Fruit fly (Drosophila melanogaster) whole organism: ENCODE measurements around the gene CG9759.

Experiments used
- CG8478 ChIP-seq: fragments of >200 bp; optimal IDR thresholded peaks from 2 replicates; lab custom pipeline; 2018; ENCODE audit warnings: inconsistent platforms
- Dll ChIP-seq: fragments of >200 bp; optimal IDR thresholded peaks from 2 replicates; lab custom pipeline; 2017
- EcR ChIP-seq, 2 experiments: fragments of >200 bp; optimal IDR thresholded peaks; 2 replicates each; lab custom pipeline; 2017; ENCODE audit warnings: missing biosample characterization in 2 of 2, missing genetic modification characterization in 2 of 2, missing genetic modification reagents in 2 of 2
- pan ChIP-seq: fragments of >200 bp; optimal IDR thresholded peaks from 2 replicates; lab custom pipeline; 2017
- psq ChIP-seq: fragments of >200 bp; optimal IDR thresholded peaks from 2 replicates; lab custom pipeline; 2017
- usp ChIP-seq: fragments of >200 bp; optimal IDR thresholded peaks from 2 replicates; lab custom pipeline; 2017; ENCODE audit warnings: missing biosample characterization, missing genetic modification characterization, mixed read lengths

The CG9759 gene

DNA sequence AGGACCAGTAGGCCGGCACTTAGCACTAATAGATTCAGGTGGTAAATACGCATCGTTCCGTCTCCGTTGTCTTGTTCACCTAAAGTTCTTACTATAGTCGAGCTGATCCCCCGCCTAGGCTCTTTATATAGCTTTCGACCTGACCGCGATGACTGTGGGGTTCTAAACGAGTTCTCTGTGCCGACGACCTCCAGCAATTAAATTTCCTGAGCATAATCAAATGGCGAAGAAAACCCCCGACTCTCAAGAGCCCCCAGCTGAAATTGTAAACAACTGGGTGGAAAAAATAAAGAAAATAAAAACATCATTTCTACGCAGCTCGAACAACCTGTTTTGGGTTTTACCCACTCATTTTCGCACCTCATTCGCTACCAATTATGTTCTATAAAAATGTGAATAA, at the start of gene CG9759:
CG9759 (minus strand) TSS at position 101 of the 400 bp plus-strand sequence.
- TF ChIP-seq usp (GFP tag; lab: Kevin White, UChicago) (no peak), psq (lab: Kevin White, UChicago) (no peak), EcR (GFP tag; optimal IDR thresholded peaks at IDR 0.05; lab: Kevin White, UChicago) (no peak), pan (no peak), CG8478 (no peak)

DNA sequence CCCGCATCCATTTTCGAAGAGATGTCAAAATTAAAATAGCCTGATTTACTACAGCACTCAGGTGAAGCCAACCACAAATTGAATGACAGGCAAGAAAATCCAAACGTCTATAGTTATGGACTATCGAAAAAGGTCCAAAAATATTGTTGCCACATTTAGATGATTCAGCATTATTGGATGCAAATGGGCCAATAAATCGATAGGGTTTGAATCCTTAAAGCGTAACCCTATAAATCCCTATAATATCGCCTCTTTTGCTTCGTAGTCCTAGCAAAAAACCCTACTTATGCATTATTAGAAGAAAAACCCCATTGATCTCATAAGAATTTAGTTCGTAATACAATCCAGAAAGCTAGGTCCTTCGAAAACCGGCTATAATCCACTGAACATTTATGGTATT, 47.2 kb upstream of the CG9759 start, which contains the start of gene Rbp4:
Rbp4 (minus strand) TSS at position 101 of the 400 bp plus-strand sequence.
- no peak for TF ChIP-seq EcR (GFP tag; optimal IDR thresholded peaks at IDR 0.05; lab: Kevin White, UChicago)
- TF ChIP-seq usp (GFP tag; lab: Kevin White, UChicago), result no peak
- TF ChIP-seq psq (lab: Kevin White, UChicago), result no peak
- no peak for TF ChIP-seq CG8478

DNA sequence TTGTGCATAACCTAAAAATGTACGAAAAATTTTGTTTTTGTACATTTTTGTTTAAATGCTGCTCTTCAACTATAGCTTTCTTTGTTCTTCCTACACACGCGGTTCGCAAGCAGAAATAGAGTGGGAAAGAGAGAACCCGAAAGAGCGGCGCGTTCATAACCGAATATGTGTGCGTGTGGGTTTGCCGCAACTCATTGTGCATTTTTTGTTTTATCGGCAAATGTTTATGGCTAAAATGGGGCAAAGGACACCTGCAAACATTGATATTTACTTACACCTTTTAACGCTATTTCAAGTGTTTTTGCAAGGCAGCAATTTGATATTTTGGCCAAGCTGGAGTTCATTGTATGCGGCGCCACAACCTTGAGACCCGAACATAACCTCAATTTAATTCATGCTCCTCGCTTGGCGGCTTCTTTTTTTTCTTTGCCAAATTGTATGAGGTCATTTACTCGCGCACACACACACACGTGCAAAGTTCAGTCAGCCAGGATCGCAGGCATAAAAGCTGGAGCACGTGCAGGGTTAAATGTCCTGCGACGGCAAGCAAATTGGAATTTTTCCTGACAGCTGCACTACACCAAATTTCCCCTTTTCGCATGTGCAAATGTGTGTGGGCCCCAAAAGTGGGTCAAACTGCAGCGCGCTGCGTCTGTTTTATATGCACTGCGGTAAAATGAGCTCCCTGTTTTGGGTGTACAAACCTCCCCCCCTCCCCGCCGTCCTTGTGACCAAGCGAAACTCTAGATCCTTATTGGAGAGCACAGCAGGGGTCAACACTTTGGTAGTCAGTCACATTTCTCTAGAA, 38.9 kb upstream of the CG9759 start:
- TF ChIP-seq CG8478, result no peak
- TF ChIP-seq usp (GFP tag; lab: Kevin White, UChicago), result no peak
- TF ChIP-seq EcR (GFP tag; optimal IDR thresholded peaks at IDR 0.05; lab: Kevin White, UChicago), result peak in 1 of 2 experiments; percentile 71

DNA sequence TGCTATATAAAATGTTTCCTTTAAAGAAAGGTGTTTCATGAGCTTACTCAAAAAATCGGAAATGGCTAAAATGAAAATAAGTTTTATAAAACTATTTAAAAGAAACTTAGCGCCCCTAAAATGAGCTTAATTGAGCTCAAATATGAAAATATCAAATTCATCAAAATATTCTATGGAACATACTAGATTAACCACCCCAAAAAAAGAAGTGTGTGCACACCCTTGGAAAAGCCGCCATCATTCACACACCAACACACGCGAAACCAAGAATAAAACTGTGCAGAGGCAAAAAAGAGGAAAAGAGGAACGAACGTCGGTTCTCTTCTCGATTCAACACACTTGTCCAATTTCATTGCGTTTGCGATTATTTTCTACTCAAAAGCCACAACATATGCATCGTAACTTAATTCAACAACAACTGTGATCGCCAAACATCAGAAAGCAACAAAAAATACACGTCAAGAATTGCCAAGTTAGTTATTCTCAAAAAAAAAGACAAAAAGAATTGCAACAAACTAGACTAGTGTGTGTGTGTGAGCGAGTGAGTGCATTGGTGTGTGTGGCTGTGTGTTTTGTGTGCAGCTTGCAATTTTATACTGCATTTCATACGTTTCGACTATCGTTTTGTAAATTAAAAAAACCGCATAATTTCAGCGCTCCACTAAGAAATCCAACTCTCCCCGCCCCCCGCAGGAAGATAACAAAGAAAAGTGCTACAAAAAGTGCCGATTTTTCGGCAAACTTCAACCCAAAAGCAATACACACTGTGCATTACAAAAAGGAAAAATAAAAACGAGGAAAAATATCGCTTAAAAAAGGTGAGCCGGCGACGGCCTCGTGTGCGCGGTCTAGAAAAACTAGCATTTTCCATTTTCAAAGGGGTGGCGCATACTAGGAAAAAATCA, 37.9 kb upstream of the CG9759 start, which contains the start of gene rin:
rin (plus strand) TSS at position 276 of the 905 bp plus-strand sequence.
- no peak for TF ChIP-seq pan
- no peak for TF ChIP-seq usp (GFP tag; lab: Kevin White, UChicago)
- no peak for TF ChIP-seq Dll (lab: Kevin White, UChicago)

DNA sequence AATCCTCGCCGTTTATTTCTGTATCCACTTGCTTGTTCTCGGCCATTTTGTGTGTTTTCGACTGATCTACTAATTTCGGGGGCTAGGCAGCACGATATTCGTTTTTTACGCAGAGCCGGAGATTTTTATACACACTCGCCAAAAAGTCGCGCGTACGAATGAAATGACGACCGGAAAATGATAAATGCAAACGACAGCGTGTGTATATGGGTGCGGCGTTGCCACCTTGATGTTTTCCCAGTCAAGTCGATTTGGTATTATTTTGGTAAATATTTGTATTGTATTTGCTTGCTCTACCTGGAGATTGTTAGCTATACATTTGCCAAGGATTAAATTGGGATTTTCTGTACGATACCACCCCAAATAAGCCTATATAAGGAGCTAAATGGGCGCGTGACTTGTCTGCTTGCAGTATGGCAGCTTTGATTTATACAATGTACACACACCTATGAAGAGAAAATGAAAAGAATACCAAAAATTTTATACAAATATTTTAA, 36.9 kb upstream of the CG9759 start, which contains the start of gene sqd:
sqd (minus strand) TSS at position 431 of the 497 bp plus-strand sequence.
- TF ChIP-seq EcR (GFP tag; optimal IDR thresholded peaks at IDR 0.05; lab: Kevin White, UChicago), result no peak
- TF ChIP-seq Dll (lab: Kevin White, UChicago), result no peak
- no peak for TF ChIP-seq usp (GFP tag; lab: Kevin White, UChicago)
- TF ChIP-seq psq (lab: Kevin White, UChicago), result no peak
- no peak for TF ChIP-seq CG8478

DNA sequence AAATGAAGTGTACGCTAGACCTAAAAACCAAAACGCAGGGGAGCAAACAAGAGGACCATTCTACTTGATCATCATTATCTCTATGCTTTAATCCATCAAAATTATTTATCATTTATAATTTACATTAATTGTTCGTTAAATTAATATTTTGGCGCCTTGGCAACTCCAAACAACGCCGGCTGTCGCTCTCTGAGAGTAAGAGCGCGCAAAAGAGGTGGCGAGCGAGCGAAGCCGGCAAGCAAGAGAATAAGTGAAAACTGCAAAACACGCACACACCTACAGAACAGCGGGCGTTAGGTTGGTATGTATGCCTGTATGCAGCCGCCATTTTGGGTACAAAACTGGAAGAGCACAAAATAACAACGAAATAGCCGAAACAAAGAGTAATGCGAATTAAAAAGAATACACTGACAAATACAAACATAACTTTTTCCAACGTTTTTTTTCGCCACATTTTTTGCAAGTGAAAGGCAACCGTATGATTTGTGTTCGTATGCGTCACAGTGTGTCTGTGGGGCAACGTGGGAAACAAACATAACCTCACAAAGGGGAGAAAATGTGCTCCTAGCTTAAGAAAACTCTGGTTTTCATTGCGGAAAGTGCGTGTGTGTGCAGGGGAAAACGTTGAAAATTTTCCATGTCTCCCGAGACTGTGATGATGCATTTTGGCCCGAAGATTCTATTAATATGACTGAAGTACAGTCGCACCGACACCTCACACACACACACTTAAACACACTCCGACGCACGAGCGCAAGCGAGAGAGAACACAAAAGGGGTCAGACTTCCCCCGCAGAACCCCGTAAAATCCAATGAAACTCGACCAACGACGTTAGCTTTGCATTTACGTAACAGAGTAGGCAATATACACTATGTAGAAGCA, 36.0 kb upstream of the CG9759 start:
- TF ChIP-seq psq (lab: Kevin White, UChicago) (no peak), usp (GFP tag; lab: Kevin White, UChicago) (no peak), pan (no peak), EcR (GFP tag; optimal IDR thresholded peaks at IDR 0.05; lab: Kevin White, UChicago) (no peak), CG8478 (no peak), Dll (lab: Kevin White, UChicago) (no peak)

DNA sequence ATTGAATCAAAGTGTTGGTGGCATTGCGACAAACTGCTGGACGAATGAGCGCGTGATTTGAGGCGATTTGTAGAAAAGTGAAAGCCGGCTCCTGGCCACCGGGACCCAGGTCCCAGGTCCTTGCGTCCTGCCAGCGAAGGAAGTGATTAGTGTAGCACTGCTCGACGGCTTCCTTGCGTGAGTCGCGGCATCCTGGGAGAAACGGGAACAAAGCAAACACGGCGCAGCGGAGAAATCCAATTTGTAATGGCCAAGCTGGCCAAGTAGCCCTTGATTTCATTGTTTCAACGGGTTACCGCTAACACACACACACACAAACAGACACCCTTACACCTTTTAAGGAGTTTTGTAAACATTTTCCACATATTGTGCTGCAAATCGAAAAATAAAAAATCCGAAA, 22.6 kb upstream of the CG9759 start, which contains the start of gene CG10841:
CG10841 (plus strand) TSS at position 301 of the 400 bp plus-strand sequence.
- TF ChIP-seq EcR (GFP tag; optimal IDR thresholded peaks at IDR 0.05; lab: Kevin White, UChicago) (no peak), Dll (lab: Kevin White, UChicago) (no peak), CG8478 (no peak), pan (no peak), usp (GFP tag; lab: Kevin White, UChicago) (no peak), psq (lab: Kevin White, UChicago) (no peak)

DNA sequence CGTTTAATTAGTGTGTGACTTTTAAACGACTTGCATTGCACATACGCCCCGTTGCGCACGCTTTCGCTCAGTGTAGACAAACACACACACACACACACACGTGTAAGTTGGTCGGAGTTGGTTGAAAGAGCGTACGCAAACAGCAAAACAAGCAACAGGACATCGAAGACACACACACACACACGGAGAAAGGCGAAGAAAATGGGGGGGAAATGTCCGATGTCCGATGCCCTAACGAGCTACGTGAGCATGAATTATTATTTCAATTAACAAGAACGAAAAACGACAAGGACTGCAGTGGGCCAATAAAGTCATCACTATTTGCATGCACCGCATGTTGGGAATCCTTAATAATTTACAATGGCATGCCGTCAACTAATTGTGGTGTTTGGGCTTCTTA, 8.2 kb upstream of the CG9759 start:
- TF ChIP-seq psq (lab: Kevin White, UChicago), result no peak
- TF ChIP-seq Dll (lab: Kevin White, UChicago), result no peak
- TF ChIP-seq pan, result no peak
- no peak for TF ChIP-seq CG8478
- no peak for TF ChIP-seq EcR (GFP tag; optimal IDR thresholded peaks at IDR 0.05; lab: Kevin White, UChicago)
- no peak for TF ChIP-seq usp (GFP tag; lab: Kevin White, UChicago)

DNA sequence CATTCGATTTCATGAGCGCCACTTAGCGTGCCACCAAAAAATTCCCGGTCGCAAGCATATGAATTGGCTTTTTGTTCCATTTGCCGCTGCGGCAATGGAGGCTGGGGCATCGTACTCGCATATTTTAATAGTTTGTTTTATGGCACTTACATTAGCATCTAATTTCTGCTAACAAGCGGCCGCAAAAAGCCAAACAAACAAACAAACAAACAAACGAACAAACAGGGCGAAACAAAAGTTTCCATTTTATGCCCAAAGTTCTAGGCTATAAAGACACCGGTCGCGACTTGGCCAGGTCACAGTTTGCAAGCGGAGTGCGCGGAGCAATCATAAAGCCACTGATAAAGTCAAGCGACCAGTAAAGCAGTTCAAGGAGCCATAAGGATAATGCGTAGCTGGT, 6.6 kb upstream of the CG9759 start, which contains the start of gene CG9269:
CG9269 (plus strand) TSS at position 301 of the 400 bp plus-strand sequence.
- no peak for TF ChIP-seq CG8478

DNA sequence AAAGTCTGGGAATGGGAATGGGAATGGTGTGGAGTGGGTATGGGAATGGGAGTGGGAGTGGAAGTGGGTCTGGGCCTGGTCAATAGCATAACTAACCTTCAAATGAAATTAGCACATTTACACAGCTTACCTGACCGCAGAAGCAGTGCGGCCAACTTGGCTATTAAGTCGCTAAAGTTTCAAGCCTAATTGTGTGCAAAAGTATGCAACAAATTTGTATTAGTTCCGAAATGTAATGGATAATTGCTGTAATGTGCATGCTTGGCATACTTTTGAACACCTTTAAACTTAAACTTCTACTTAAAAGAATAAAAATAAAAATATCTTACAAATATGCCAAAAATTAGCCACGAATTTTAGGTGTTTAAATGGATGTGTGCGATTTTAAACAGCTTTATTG, 6.0 kb upstream of the CG9759 start:
- TF ChIP-seq EcR (GFP tag; optimal IDR thresholded peaks at IDR 0.05; lab: Kevin White, UChicago), result no peak
- no peak for TF ChIP-seq Dll (lab: Kevin White, UChicago)

DNA sequence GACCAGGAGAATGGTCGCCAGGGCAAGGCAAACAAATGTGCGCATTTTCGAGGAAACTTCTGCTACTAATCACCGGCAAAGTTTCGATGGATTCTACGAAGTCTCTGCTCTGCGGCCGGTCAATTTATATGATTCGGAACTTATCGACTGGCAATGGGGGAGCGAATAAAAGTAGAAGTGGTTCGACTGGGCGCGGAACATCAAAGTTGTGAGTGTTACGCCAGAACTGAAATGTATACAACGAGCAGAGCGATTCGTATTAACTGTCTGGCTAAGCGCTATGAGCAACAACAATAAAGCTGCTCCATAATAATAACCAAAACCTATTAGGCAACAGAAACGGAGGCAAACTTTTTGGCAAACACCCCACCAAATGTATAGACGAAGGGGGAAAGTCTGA, 3.3 kb upstream of the CG9759 start, which contains the start of gene CG9757:
CG9757 (minus strand) TSS at position 101 of the 400 bp plus-strand sequence.
- TF ChIP-seq EcR (GFP tag; optimal IDR thresholded peaks at IDR 0.05; lab: Kevin White, UChicago) (no peak), CG8478 (no peak), usp (GFP tag; lab: Kevin White, UChicago) (no peak), pan (no peak), psq (lab: Kevin White, UChicago) (no peak), Dll (lab: Kevin White, UChicago) (no peak)
